Worm (Caenorhabditis elegans) whole organism, mixed stage, embryonic: ENCODE measurements around the gene arf-1.

Experiments
- bed-3 ChIP-seq: fragments of 200-800 bp; sonication (Bioruptor generic); optimal IDR thresholded peaks from 3 replicates; lab custom pipeline; 2018; ENCODE audit warnings: mild to moderate bottlenecking, missing genetic modification characterization, moderate library complexity, missing compliant biosample characterization
- blmp-1 ChIP-seq: fragments of 150-350 bp; optimal IDR thresholded peaks from 2 replicates; lab custom pipeline; 2014; ENCODE audit warnings: missing biosample characterization, missing genetic modification characterization
- ceh-39 ChIP-seq: fragments of 150-350 bp; optimal IDR thresholded peaks from 2 replicates; lab custom pipeline; 2014; ENCODE audit warnings: missing biosample characterization, missing genetic modification characterization
- ceh-43 ChIP-seq: fragments of 200-800 bp; sonication (Bioruptor generic); optimal IDR thresholded peaks from 2 replicates; lab custom pipeline; 2018; ENCODE audit warnings: mild to moderate bottlenecking, missing genetic modification characterization, moderate library complexity, missing compliant biosample characterization
- ceh-83 ChIP-seq: fragments of 200-800 bp; sonication (Bioruptor generic); optimal IDR thresholded peaks from 2 replicates; lab custom pipeline; 2018; ENCODE audit warnings: mild to moderate bottlenecking, missing genetic modification characterization, missing compliant biosample characterization
- ces-1 ChIP-seq: fragments of 150-350 bp; optimal IDR thresholded peaks from 2 replicates; lab custom pipeline; 2014; ENCODE audit warnings: missing biosample characterization, missing genetic modification reagents, missing genetic modification characterization
- cnd-1 ChIP-seq: fragments of 200-800 bp; sonication (Bioruptor generic); optimal IDR thresholded peaks from 2 replicates; lab custom pipeline; 2018; ENCODE audit warnings: mild to moderate bottlenecking, missing genetic modification characterization, missing compliant biosample characterization
- drap-1 ChIP-seq: fragments of 200-800 bp; sonication (Bioruptor generic); optimal IDR thresholded peaks from 3 replicates; lab custom pipeline; 2018; ENCODE audit warnings: mild to moderate bottlenecking, missing genetic modification characterization, missing compliant biosample characterization
- elt-1 ChIP-seq: sonication (generic microtip); optimal IDR thresholded peaks from 2 replicates; lab custom pipeline; 2017; ENCODE audit warnings: missing genetic modification characterization, mild to moderate bottlenecking, missing compliant biosample characterization, antibody characterized with exemption, moderate library complexity, borderline replicate concordance; ENCODE audit not compliant: insufficient read depth
- elt-3 ChIP-seq: fragments of 150-350 bp; optimal IDR thresholded peaks from 2 replicates; lab custom pipeline; 2014; ENCODE audit warnings: missing biosample characterization, missing genetic modification characterization
- flh-1 ChIP-seq: fragments of 200-800 bp; sonication (Bioruptor generic); optimal IDR thresholded peaks from 2 replicates; lab custom pipeline; 2018; ENCODE audit warnings: mild to moderate bottlenecking, missing genetic modification characterization, moderate library complexity, missing compliant biosample characterization
- ham-2 ChIP-seq: fragments of 200-800 bp; sonication (Bioruptor generic); optimal IDR thresholded peaks from 2 replicates; lab custom pipeline; 2018; ENCODE audit warnings: mild to moderate bottlenecking, missing genetic modification characterization, missing compliant biosample characterization
- hlh-1 ChIP-seq: fragments of 150-350 bp; optimal IDR thresholded peaks from 2 replicates; lab custom pipeline; 2014; ENCODE audit warnings: missing biosample characterization, missing genetic modification reagents, missing genetic modification characterization
- lin-13 ChIP-seq: fragments of 150-350 bp; optimal IDR thresholded peaks from 2 replicates; lab custom pipeline; 2014; ENCODE audit warnings: missing biosample characterization, missing genetic modification characterization
- lin-32 ChIP-seq: fragments of 200-800 bp; sonication (Bioruptor generic); optimal IDR thresholded peaks from 2 replicates; lab custom pipeline; 2018; ENCODE audit warnings: mild to moderate bottlenecking, missing genetic modification characterization, missing compliant biosample characterization
- lsy-2 ChIP-seq: fragments of 150-350 bp; optimal IDR thresholded peaks from 2 replicates; lab custom pipeline; 2014; ENCODE audit warnings: missing biosample characterization, missing genetic modification characterization
- mab-5 ChIP-seq: fragments of 150-350 bp; optimal IDR thresholded peaks from 2 replicates; lab custom pipeline; 2014; ENCODE audit warnings: missing biosample characterization, missing genetic modification characterization
- mep-1 ChIP-seq: fragments of 150-350 bp; optimal IDR thresholded peaks from 2 replicates; lab custom pipeline; 2017; ENCODE audit warnings: missing biosample characterization, missing genetic modification reagents, missing genetic modification characterization, inconsistent platforms
- mls-2 ChIP-seq: sonication (generic microtip); optimal IDR thresholded peaks from 2 replicates; lab custom pipeline; 2016; ENCODE audit warnings: mild to moderate bottlenecking, missing genetic modification characterization, moderate library complexity, missing compliant biosample characterization
- nhr-12 ChIP-seq: fragments of 150-350 bp; optimal IDR thresholded peaks from 2 replicates; lab custom pipeline; 2014; ENCODE audit warnings: missing biosample characterization, missing genetic modification characterization
- nhr-2 ChIP-seq: fragments of 150-350 bp; optimal IDR thresholded peaks from 2 replicates; lab custom pipeline; 2014; ENCODE audit warnings: missing biosample characterization, missing genetic modification characterization
- nhr-237 ChIP-seq: fragments of 150-350 bp; optimal IDR thresholded peaks from 2 replicates; lab custom pipeline; 2014; ENCODE audit warnings: missing biosample characterization, missing genetic modification characterization
- nhr-76 ChIP-seq: sonication (generic microtip); optimal IDR thresholded peaks from 2 replicates; lab custom pipeline; 2017; ENCODE audit warnings: missing biosample characterization, missing genetic modification characterization
- pha-4 ChIP-seq: fragments of 150-350 bp; optimal IDR thresholded peaks from 2 replicates; lab custom pipeline; 2018; ENCODE audit warnings: missing biosample characterization, missing genetic modification reagents, missing genetic modification characterization
- sem-2 ChIP-seq: fragments of 200-800 bp; sonication (Bioruptor generic); optimal IDR thresholded peaks from 2 replicates; lab custom pipeline; 2018; ENCODE audit warnings: mild to moderate bottlenecking, missing genetic modification characterization, missing compliant biosample characterization
- snpc-4 ChIP-seq: fragments of 150-350 bp; optimal IDR thresholded peaks from 2 replicates; lab custom pipeline; 2014; ENCODE audit warnings: missing biosample characterization, missing genetic modification characterization
- sptf-1 ChIP-seq: sonication (generic microtip); optimal IDR thresholded peaks from 2 replicates; lab custom pipeline; 2017; ENCODE audit warnings: mild to moderate bottlenecking, missing genetic modification characterization, moderate library complexity, missing compliant biosample characterization
- tbx-8 ChIP-seq: fragments of 200-800 bp; sonication (Bioruptor generic); optimal IDR thresholded peaks from 2 replicates; lab custom pipeline; 2018; ENCODE audit warnings: mild to moderate bottlenecking, missing genetic modification characterization, moderate library complexity, missing compliant biosample characterization
- unc-120 ChIP-seq: sonication (generic microtip); optimal IDR thresholded peaks from 2 replicates; lab custom pipeline; 2017; ENCODE audit warnings: missing genetic modification characterization, missing compliant biosample characterization; ENCODE audit not compliant: poor library complexity, severe bottlenecking
- unc-62 ChIP-seq: fragments of 150-350 bp; optimal IDR thresholded peaks from 2 replicates; lab custom pipeline; 2014; ENCODE audit warnings: missing biosample characterization, missing genetic modification reagents, missing genetic modification characterization
- zip-8 ChIP-seq: fragments of 150-350 bp; optimal IDR thresholded peaks from 2 replicates; lab custom pipeline; 2014; ENCODE audit warnings: missing biosample characterization, missing genetic modification characterization
- ztf-11 ChIP-seq: fragments of 150-350 bp; optimal IDR thresholded peaks from 2 replicates; lab custom pipeline; 2014; ENCODE audit warnings: missing biosample characterization, missing genetic modification characterization

arf-1 gene

ce11 chrIII:5722550-5722949, 7.9 kb downstream of the arf-1 start, which contains the start of gene wrm-1:
Gene wrm-1, plus strand, starts transcription at chrIII:5722850.
- TF ChIP-seq lin-32 (no peak), drap-1 (GFP tag; lab: Kevin White, UChicago) (no peak), ceh-39 (no peak), sptf-1 (tag; lab: Kevin White, UChicago) (no peak), ztf-11 (no peak), cnd-1 (tag; lab: Kevin White, UChicago) (no peak), mls-2 (tag; lab: Kevin White, UChicago) (no peak), snpc-4 (no peak), lin-13 (tag; lab: Kevin White, UChicago) (no peak), blmp-1 (tag; lab: Kevin White, UChicago) (no peak), ceh-43 (GFP tag; lab: Kevin White, UChicago) (no peak), elt-1 (tag; lab: Kevin White, UChicago) (no peak), tbx-8 (no peak), elt-3 (tag; lab: Kevin White, UChicago) (no peak), ces-1 (GFP tag; lab: Kevin White, UChicago) (no peak), sem-2 (GFP tag; lab: Kevin White, UChicago) (no peak), unc-62 (GFP tag; lab: Kevin White, UChicago) (no peak), ceh-83 (no peak)

ce11 chrIII:5727827-5728226, 13.1 kb downstream of the arf-1 start, which contains the start of gene egg-1:
Gene egg-1, plus strand, starts transcription at chrIII:5728180.
- no peak for TF ChIP-seq nhr-12 (tag; lab: Kevin White, UChicago)
- TF ChIP-seq sem-2 (GFP tag; lab: Kevin White, UChicago): no peak
- no peak for TF ChIP-seq nhr-76 (tag; lab: Kevin White, UChicago)
- no peak for TF ChIP-seq nhr-237
- no peak for TF ChIP-seq zip-8 (tag; lab: Kevin White, UChicago)
- TF ChIP-seq ceh-43 (GFP tag; lab: Kevin White, UChicago): no peak
- TF ChIP-seq ztf-11: no peak
- no peak for TF ChIP-seq hlh-1
- no peak for TF ChIP-seq pha-4 (tag; lab: Kevin White, UChicago)

ce11 chrIII:5729367-5729766, 14.7 kb downstream of the arf-1 start:
- no peak for TF ChIP-seq ztf-11
- TF ChIP-seq flh-1 (GFP tag; lab: Kevin White, UChicago): no peak
- TF ChIP-seq elt-3 (tag; lab: Kevin White, UChicago): no peak
- no peak for TF ChIP-seq sem-2 (GFP tag; lab: Kevin White, UChicago)
- no peak for TF ChIP-seq ceh-39
- TF ChIP-seq mab-5 (tag; lab: Kevin White, UChicago): no peak
- TF ChIP-seq cnd-1 (tag; lab: Kevin White, UChicago): no peak
- no peak for TF ChIP-seq ceh-43 (GFP tag; lab: Kevin White, UChicago)
- TF ChIP-seq ceh-83: no peak
- TF ChIP-seq hlh-1: no peak
- TF ChIP-seq, all 35 proteins: peak for 0

ce11 chrIII:5730041-5730440, 15.4 kb downstream of the arf-1 start:
- TF ChIP-seq hlh-1 (no peak), mep-1 (tag; lab: Kevin White, UChicago) (no peak), pha-4 (tag; lab: Kevin White, UChicago) (no peak), lin-13 (tag; lab: Kevin White, UChicago) (no peak), sptf-1 (tag; lab: Kevin White, UChicago) (no peak), unc-62 (GFP tag; lab: Kevin White, UChicago) (no peak), blmp-1 (tag; lab: Kevin White, UChicago) (no peak), ces-1 (GFP tag; lab: Kevin White, UChicago) (no peak), lsy-2 (no peak), nhr-2 (no peak), nhr-76 (tag; lab: Kevin White, UChicago) (no peak), lin-32 (no peak), ceh-83 (no peak), snpc-4 (no peak), nhr-12 (tag; lab: Kevin White, UChicago) (no peak), flh-1 (GFP tag; lab: Kevin White, UChicago) (no peak), ham-2 (GFP tag; lab: Kevin White, UChicago) (no peak), sem-2 (GFP tag; lab: Kevin White, UChicago) (no peak), bed-3 (no peak), unc-120 (no peak)
